Worm (Caenorhabditis elegans): ENCODE measurements around the gene C03C10.5.

ce11 chrIII:4123277-4123676 is 31.4 kb upstream of the C03C10.5 start:
- TF ChIP-seq nhr-28 (tag; optimal IDR thresholded peaks at IDR 0.05) = no peak
- no peak for TF ChIP-seq jun-1 (tag; optimal IDR thresholded peaks at IDR 0.05)
- no peak for TF ChIP-seq mdl-1 (tag; optimal IDR thresholded peaks at IDR 0.05)
- TF ChIP-seq nhr-76 (tag; optimal IDR thresholded peaks at IDR 0.05) = no peak
- no peak for TF ChIP-seq lin-39 (tag; optimal IDR thresholded peaks at IDR 0.05)
- TF ChIP-seq ZK546.5 (tag; optimal IDR thresholded peaks at IDR 0.05) = no peak
- TF ChIP-seq ceh-16 (tag; optimal IDR thresholded peaks at IDR 0.05) = no peak
- no peak for TF ChIP-seq unc-62 (GFP tag; optimal IDR thresholded peaks at IDR 0.05)
- TF ChIP-seq aly-2 (tag; optimal IDR thresholded peaks at IDR 0.05) = no peak
- no peak for TF ChIP-seq ama-1 (optimal IDR thresholded peaks at IDR 0.05)
- TF ChIP-seq elt-3 (tag; optimal IDR thresholded peaks at IDR 0.05) = no peak
- no peak for TF ChIP-seq nhr-23 (tag; optimal IDR thresholded peaks at IDR 0.05)
- TF ChIP-seq fos-1 (tag; optimal IDR thresholded peaks at IDR 0.05) = no peak

All from whole organism, L3 larva.